Worm (Caenorhabditis elegans) whole organism, L4/young adult: ENCODE results near the gene nhr-143.

Experiments
- dao-5 ChIP-seq: sonication (generic microtip); optimal IDR thresholded peaks from 2 replicates; lab custom pipeline; 2016; ENCODE audit warnings: missing genotype, missing genetic modification characterization, moderate library complexity, missing compliant biosample characterization
- him-1 ChIP-seq: sonication (generic microtip); optimal IDR thresholded peaks from 2 replicates; lab custom pipeline; 2016; ENCODE audit warnings: missing genotype, missing genetic modification reagents, missing genetic modification characterization, missing compliant biosample characterization

- TF ChIP-seq dao-5 (tag; lab: Kevin White, UChicago) = no peak
- no peak for TF ChIP-seq him-1 (tag; lab: Kevin White, UChicago)
Measured at ce11 chrV:8939424-8940065, 35.2 kb downstream of the nhr-143 start.
